Worm (Caenorhabditis elegans) whole organism, young adult: Measurements from ENCODE around the gene htrl-1.
A peak's percentile ranks its signal among the peaks of the same experiment; 100 is the strongest.

Experiments used
- B0336.3 ChIP-seq: fragments of 200-800 bp; sonication (Bioruptor generic); IDR thresholded peaks from 2 replicates; pipeline ENCODE4 v1.3.6; 2022; ENCODE audit warnings: missing genetic modification characterization, missing compliant biosample characterization
- F23B12.7 ChIP-seq: sonication (generic microtip); optimal IDR thresholded peaks from 2 replicates; lab custom pipeline; 2017; ENCODE audit warnings: missing genetic modification characterization, mild to moderate bottlenecking, missing compliant biosample characterization, antibody characterized with exemption, moderate library complexity; ENCODE audit not compliant: insufficient read depth
- F33H1.4 ChIP-seq: fragments of 200-800 bp; sonication (Bioruptor generic); IDR thresholded peaks from 2 replicates; pipeline ENCODE4 v1.3.6; 2022; ENCODE audit warnings: missing genetic modification reagents, missing genetic modification characterization, missing compliant biosample characterization
- F37B4.10 ChIP-seq: fragments of 200-800 bp; sonication (Bioruptor generic); IDR thresholded peaks from 2 replicates; pipeline ENCODE4 v1.3.6; 2022; ENCODE audit warnings: missing genetic modification characterization, missing compliant biosample characterization
- F52B5.7 ChIP-seq: sonication (generic microtip); optimal IDR thresholded peaks from 2 replicates; lab custom pipeline; 2016; ENCODE audit warnings: mild to moderate bottlenecking, missing genetic modification characterization, missing compliant biosample characterization
- K12H6.12 ChIP-seq: fragments of 200-800 bp; sonication (Bioruptor generic); optimal IDR thresholded peaks from 2 replicates; lab custom pipeline; 2018; ENCODE audit warnings: mild to moderate bottlenecking, missing genetic modification characterization, missing compliant biosample characterization
- T26A5.8 ChIP-seq: sonication (generic microtip); optimal IDR thresholded peaks from 2 replicates; lab custom pipeline; 2016; ENCODE audit warnings: missing genetic modification characterization, missing compliant biosample characterization
- Y53F4B.3 ChIP-seq: fragments of 200-800 bp; sonication (Bioruptor generic); IDR thresholded peaks from 2 replicates; pipeline ENCODE4 v1.3.6; 2022; ENCODE audit warnings: missing genetic modification reagents, missing genetic modification characterization, missing compliant biosample characterization
- Y56A3A.18 ChIP-seq: fragments of 200-800 bp; sonication (Bioruptor generic); IDR thresholded peaks from 2 replicates; pipeline ENCODE4 v1.3.6; 2022; ENCODE audit warnings: missing genetic modification reagents, missing genetic modification characterization, missing compliant biosample characterization
- ZK185.1 ChIP-seq: sonication (generic microtip); optimal IDR thresholded peaks from 2 replicates; lab custom pipeline; 2016; ENCODE audit warnings: mild to moderate bottlenecking, missing genetic modification characterization, missing compliant biosample characterization; ENCODE audit not compliant: poor library complexity, severe bottlenecking
- atf-7 ChIP-seq: sonication (generic microtip); optimal IDR thresholded peaks from 2 replicates; lab custom pipeline; 2017; ENCODE audit warnings: mild to moderate bottlenecking, missing genetic modification characterization, missing compliant biosample characterization
- attf-3 ChIP-seq: fragments of 200-800 bp; sonication (Bioruptor generic); conservative IDR thresholded peaks from 2 replicates; pipeline ENCODE4 v1.3.6; 2022; ENCODE audit warnings: missing genetic modification reagents, missing genetic modification characterization, missing compliant biosample characterization
- attf-6 ChIP-seq: fragments of 200-800 bp; sonication (Bioruptor generic); IDR thresholded peaks from 2 replicates; pipeline ENCODE4 v1.3.6; 2022; ENCODE audit warnings: missing genetic modification reagents, missing genetic modification characterization, missing compliant biosample characterization
- bed-1 ChIP-seq: fragments of 200-800 bp; sonication (Bioruptor generic); IDR thresholded peaks from 2 replicates; pipeline ENCODE4 v1.3.6; 2022; ENCODE audit warnings: missing genetic modification reagents, missing genetic modification characterization, missing compliant biosample characterization
- cebp-2 ChIP-seq: fragments of 200-800 bp; sonication (Bioruptor generic); IDR thresholded peaks from 2 replicates; pipeline ENCODE4 v1.3.6; 2022; ENCODE audit warnings: missing genetic modification characterization, missing compliant biosample characterization
- ceh-100 ChIP-seq: fragments of 200-800 bp; sonication (Bioruptor generic); IDR thresholded peaks from 2 replicates; pipeline ENCODE4 v1.3.6; 2022; ENCODE audit warnings: missing genetic modification reagents, missing genetic modification characterization, missing compliant biosample characterization
- ceh-27 ChIP-seq: fragments of 200-800 bp; sonication (Bioruptor generic); optimal IDR thresholded peaks from 2 replicates; lab custom pipeline; 2018; ENCODE audit warnings: mild to moderate bottlenecking, missing genetic modification characterization, moderate library complexity, missing compliant biosample characterization
- ceh-91 ChIP-seq: fragments of 200-800 bp; sonication (Bioruptor generic); IDR thresholded peaks from 2 replicates; pipeline ENCODE4 v1.3.6; 2022; ENCODE audit warnings: missing genetic modification reagents, missing genetic modification characterization, missing compliant biosample characterization
- gei-17 ChIP-seq: fragments of 200-800 bp; sonication (Bioruptor generic); optimal IDR thresholded peaks from 2 replicates; lab custom pipeline; 2018; ENCODE audit warnings: mild to moderate bottlenecking, missing genetic modification characterization, missing compliant biosample characterization
- hmg-20 ChIP-seq: fragments of 200-800 bp; sonication (Bioruptor generic); IDR thresholded peaks from 2 replicates; pipeline ENCODE4 v1.3.6; 2022; ENCODE audit warnings: missing genetic modification reagents, missing genetic modification characterization, missing compliant biosample characterization
- hrde-1 ChIP-seq: sonication (generic microtip); optimal IDR thresholded peaks from 2 replicates; lab custom pipeline; 2016; ENCODE audit warnings: missing genetic modification characterization, mild to moderate bottlenecking, missing compliant biosample characterization, moderate library complexity, missing genotype, missing genetic modification reagents, borderline replicate concordance
- lag-1 ChIP-seq: fragments of 200-800 bp; sonication (Bioruptor generic); IDR thresholded peaks from 2 replicates; pipeline ENCODE4 v1.3.6; 2022; ENCODE audit warnings: missing genetic modification reagents, missing genetic modification characterization, missing compliant biosample characterization
- lin-35 ChIP-seq, 3 experiments: fragments of 150-350 bp in 2 of 3; sonication (generic microtip) in 1 of 3; optimal IDR thresholded peaks; 2 replicates each; lab custom pipeline; 2014 to 2018; ENCODE audit warnings: missing biosample characterization in 3 of 3, missing genetic modification characterization in 3 of 3, missing genetic modification reagents in 3 of 3
- lsl-1 ChIP-seq: fragments of 200-800 bp; sonication (Bioruptor generic); optimal IDR thresholded peaks from 2 replicates; lab custom pipeline; 2018; ENCODE audit warnings: mild to moderate bottlenecking, missing genetic modification characterization, moderate library complexity, missing compliant biosample characterization
- mcd-1 ChIP-seq: fragments of 200-800 bp; sonication (Bioruptor generic); IDR thresholded peaks from 2 replicates; pipeline ENCODE4 v1.3.6; 2022; ENCODE audit warnings: missing genetic modification reagents, missing genetic modification characterization, missing compliant biosample characterization
- mel-28 ChIP-seq: sonication (generic microtip); optimal IDR thresholded peaks from 2 replicates; lab custom pipeline; 2016; ENCODE audit warnings: borderline replicate concordance, mild to moderate bottlenecking, missing genetic modification characterization, missing compliant biosample characterization
- mes-4 ChIP-seq: sonication (generic microtip); optimal IDR thresholded peaks from 2 replicates; lab custom pipeline; 2016; ENCODE audit warnings: missing genotype, missing genetic modification characterization, missing compliant biosample characterization
- nhr-179 ChIP-seq: sonication (generic microtip); optimal IDR thresholded peaks from 2 replicates; lab custom pipeline; 2016; ENCODE audit warnings: mild to moderate bottlenecking, missing genetic modification characterization, missing compliant biosample characterization
- nhr-90 ChIP-seq: sonication (generic microtip); optimal IDR thresholded peaks from 2 replicates; lab custom pipeline; 2016; ENCODE audit warnings: missing genotype, mild to moderate bottlenecking, missing genetic modification characterization, missing compliant biosample characterization
- rcor-1 ChIP-seq: fragments of 200-800 bp; sonication (Bioruptor generic); IDR thresholded peaks from 2 replicates; pipeline ENCODE4 v1.3.6; 2022; ENCODE audit warnings: missing genetic modification reagents, missing genetic modification characterization, missing compliant biosample characterization
- repo-1 ChIP-seq: sonication (generic microtip); optimal IDR thresholded peaks from 2 replicates; lab custom pipeline; 2017; ENCODE audit warnings: mild to moderate bottlenecking, missing genetic modification characterization, missing compliant biosample characterization
- rpc-1 ChIP-seq, 2 experiments: fragments of 150-350 bp in 1 of 2; sonication (generic microtip) in 1 of 2; optimal IDR thresholded peaks; 2 replicates each; lab custom pipeline; 2014 to 2018; ENCODE audit warnings: missing biosample characterization in 1 of 2, missing genetic modification characterization in 1 of 2, missing genetic modification reagents in 1 of 2, missing genotype in 1 of 2
- snpc-3.4 ChIP-seq: sonication (generic microtip); optimal IDR thresholded peaks from 2 replicates; lab custom pipeline; 2017; ENCODE audit warnings: missing genetic modification characterization, mild to moderate bottlenecking, missing compliant biosample characterization, antibody characterized with exemption, moderate library complexity, missing genotype, missing genetic modification reagents
- snpc-4 ChIP-seq, 5 experiments: fragments of 150-350 bp in 1 of 5; sonication (generic microtip) in 4 of 5; optimal IDR thresholded peaks; 2 replicates each; lab custom pipeline; 2014 to 2018; ENCODE audit warnings: missing genetic modification characterization in 5 of 5, missing biosample characterization in 3 of 5, antibody characterized with exemption in 2 of 5, mild to moderate bottlenecking in 2 of 5, missing compliant biosample characterization in 2 of 5, missing genotype in 2 of 5, moderate library complexity in 2 of 5, missing genetic modification reagents in 1 of 5
- tbp1 ChIP-seq: fragments of 200-800 bp; sonication (Bioruptor generic); optimal IDR thresholded peaks from 2 replicates; lab custom pipeline; 2018; ENCODE audit warnings: mild to moderate bottlenecking, missing genetic modification characterization, missing compliant biosample characterization
- tlf-1 ChIP-seq: fragments of 200-800 bp; sonication (Bioruptor generic); optimal IDR thresholded peaks from 2 replicates; lab custom pipeline; 2018; ENCODE audit warnings: mild to moderate bottlenecking, missing genetic modification characterization, missing compliant biosample characterization
- ztf-18 ChIP-seq: sonication (generic microtip); optimal IDR thresholded peaks from 2 replicates; lab custom pipeline; 2016; ENCODE audit warnings: missing genotype, mild to moderate bottlenecking, missing genetic modification characterization, missing compliant biosample characterization
- ztf-3 ChIP-seq: fragments of 200-800 bp; sonication (Bioruptor generic); optimal IDR thresholded peaks from 2 replicates; lab custom pipeline; 2018; ENCODE audit warnings: mild to moderate bottlenecking, missing genetic modification characterization, missing compliant biosample characterization

htrl-1 gene

ce11 chrV:11515145-11515544 lies 19.0 kb upstream of the htrl-1 start:
- 0 out of 2 replicates have a peak, but pooled peaks have one; percentile 27 for TF ChIP-seq lag-1 (GFP tag; lab: Robert Waterston, UW)
- no peak for TF ChIP-seq hrde-1 (tag; lab: Kevin White, UChicago)
- no peak for TF ChIP-seq repo-1 (tag; lab: Kevin White, UChicago)

ce11 chrV:11514677-11515076 lies 18.5 kb upstream of the htrl-1 start, which contains the start of gene C55A6.6:
C55A6.6 (minus strand) TSS chrV:11514737.
- TF ChIP-seq mel-28 (tag; lab: Kevin White, UChicago) (no peak), ztf-3 (no peak), nhr-179 (tag; lab: Kevin White, UChicago) (no peak), ceh-91 (GFP tag; lab: Robert Waterston, UW) (no peak), hmg-20 (GFP tag; lab: Robert Waterston, UW) (no peak), cebp-2 (GFP tag; lab: Robert Waterston, UW) (no peak), atf-7 (tag; lab: Kevin White, UChicago) (no peak), tlf-1 (GFP tag; lab: Kevin White, UChicago) (no peak), T26A5.8 (no peak), ZK185.1 (no peak), ztf-18 (tag; lab: Kevin White, UChicago) (no peak), Y53F4B.3 (no peak), Y56A3A.18 (GFP tag; lab: Robert Waterston, UW) (no peak), snpc-4 (GFP tag; optimal IDR thresholded peaks at IDR 0.05; lab: Kevin White, UChicago) (no peak), snpc-4 (tag; optimal IDR thresholded peaks at IDR 0.05; lab: Kevin White, UChicago) (no peak)

- TF ChIP-seq ztf-3, result no peak
- TF ChIP-seq F52B5.7 (tag; lab: Kevin White, UChicago), result no peak
These were observed 17.2 kb upstream of the htrl-1 start, which contains the start of gene C55A6.3 for ce11 chrV:11513432-11513831. C55A6.3 (minus strand) TSS chrV:11513532.

ce11 chrV:11508773-11509172 lies 12.6 kb upstream of the htrl-1 start, which contains the start of gene ttll-5:
ttll-5 (plus strand) TSS chrV:11509060.
- TF ChIP-seq ztf-18 (tag; lab: Kevin White, UChicago) (no peak), gei-17 (GFP tag; lab: Kevin White, UChicago) (no peak), rpc-1 (optimal IDR thresholded peaks at IDR 0.05; lab: Kevin White, UChicago) (no peak), rpc-1 (tag; optimal IDR thresholded peaks at IDR 0.05; lab: Kevin White, UChicago) (no peak), bed-1 (GFP tag; lab: Robert Waterston, UW) (no peak), snpc-3.4 (tag; lab: Kevin White, UChicago) (no peak), mes-4 (tag; lab: Kevin White, UChicago) (no peak), F37B4.10 (GFP tag; lab: Robert Waterston, UW) (no peak)
- TF ChIP-seq, all 124 proteins: peak for 0

- no peak for TF ChIP-seq tbp1 (GFP tag; lab: Kevin White, UChicago)
These were observed 10.2 kb upstream of the htrl-1 start for ce11 chrV:11506347-11506746.

- TF ChIP-seq lsl-1 (GFP tag; lab: Kevin White, UChicago), result peak; percentile 61
- TF ChIP-seq ceh-27, result peak; percentile 72
- peak; percentile 56 for TF ChIP-seq F23B12.7 (tag; lab: Kevin White, UChicago)
- peak; percentile 80 for TF ChIP-seq rcor-1 (GFP tag; lab: Robert Waterston, UW)
- TF ChIP-seq attf-6 (GFP tag; lab: Robert Waterston, UW), result peak; percentile 76
- peak; percentile 69 for TF ChIP-seq snpc-3.4 (tag; lab: Kevin White, UChicago)
- TF ChIP-seq K12H6.12 (tag; lab: Kevin White, UChicago), result peak; percentile 50
- peak; percentile 64 for TF ChIP-seq F33H1.4
- peak; percentile 20 for TF ChIP-seq nhr-90
- peak; percentile 30 for TF ChIP-seq tlf-1 (GFP tag; lab: Kevin White, UChicago)
- TF ChIP-seq attf-3, result peak; percentile 69
- TF ChIP-seq mcd-1 (GFP tag; lab: Robert Waterston, UW), result peak; percentile 91
- TF ChIP-seq ztf-18 (tag; lab: Kevin White, UChicago), result peak; percentile 86
- TF ChIP-seq B0336.3 (GFP tag; lab: Robert Waterston, UW), result 0 out of 2 replicates have a peak, but pooled peaks have one; percentile 54
- TF ChIP-seq ceh-100 (GFP tag; lab: Robert Waterston, UW), result peak; percentile 97
- peak in 1 of 3 experiments; percentile 66 for TF ChIP-seq lin-35 (GFP tag; optimal IDR thresholded peaks at IDR 0.05; lab: Kevin White, UChicago)
These were observed 8.7 kb upstream of the htrl-1 start, which contains the start of the genes C55A6.1 and C55A6.10 for ce11 chrV:11504853-11505397. C55A6.1 (minus strand) TSS chrV:11504968. C55A6.10 (plus strand) TSS chrV:11505347.
